Worm (Caenorhabditis elegans) whole organism, midembryonic: ENCODE data around the gene idpp-13.

Experiments
- cog-1 ChIP-seq: sonication (generic microtip); optimal IDR thresholded peaks from 2 replicates; lab custom pipeline; 2016; ENCODE audit warnings: missing genetic modification characterization, missing compliant biosample characterization
- flt-1 ChIP-seq: fragments of 200-800 bp; sonication (Bioruptor generic); IDR thresholded peaks from 2 replicates; pipeline ENCODE4 v1.3.6; 2022; ENCODE audit warnings: missing genetic modification characterization, missing compliant biosample characterization
- ztf-23 ChIP-seq: fragments of 200-800 bp; sonication (Bioruptor generic); IDR thresholded peaks from 2 replicates; pipeline ENCODE4 v1.3.6; 2022; ENCODE audit warnings: missing genetic modification reagents, missing genetic modification characterization, missing compliant biosample characterization
- ztf-29 ChIP-seq: fragments of 200-800 bp; sonication (Bioruptor generic); IDR thresholded peaks from 2 replicates; pipeline ENCODE4 v1.3.6; 2022; ENCODE audit warnings: missing genetic modification reagents, missing genetic modification characterization, missing compliant biosample characterization

- no peak for TF ChIP-seq flt-1
- no peak for TF ChIP-seq cog-1
- no peak for TF ChIP-seq ztf-29 (GFP tag; lab: Robert Waterston, UW)
- TF ChIP-seq ztf-23 (GFP tag; lab: Robert Waterston, UW) = no peak
Observed at ce11 chrIII:879634-880033, 37.2 kb downstream of the idpp-13 start, which contains the start of the genes T24C4.5 and ucr-2.3.
